Fruit fly (Drosophila melanogaster) whole organism, embryonic: ENCODE data around the gene Tengl1.

Experiments used
- Ada2b ChIP-seq: fragments of 200-800 bp; sonication (Bioruptor generic); IDR thresholded peaks from 2 replicates; pipeline ENCODE4 v1.3.6; 2022; ENCODE audit warnings: missing biosample characterization, missing genetic modification characterization
- B-H2 ChIP-seq: fragments of 200-800 bp; sonication (Bioruptor generic); optimal IDR thresholded peaks from 2 replicates; lab custom pipeline; 2018; ENCODE audit warnings: missing biosample characterization, mild to moderate bottlenecking, missing genetic modification characterization
- Bdp1 ChIP-seq: fragments of 200-800 bp; sonication (Bioruptor generic); optimal IDR thresholded peaks from 3 replicates; lab custom pipeline; 2016; ENCODE audit warnings: missing biosample characterization, missing genetic modification characterization
- Bgb ChIP-seq: fragments of 200-800 bp; sonication (Bioruptor generic); IDR thresholded peaks from 2 replicates; pipeline ENCODE4 v1.3.6; 2022; ENCODE audit warnings: missing biosample characterization, missing genetic modification characterization; ENCODE audit not compliant: partially characterized antibody
- CG12104 ChIP-seq: fragments of 200-800 bp; sonication (Bioruptor generic); optimal IDR thresholded peaks from 3 replicates; lab custom pipeline; 2016; ENCODE audit warnings: missing biosample characterization, missing genetic modification characterization
- CG16813 ChIP-seq: fragments of 200-800 bp; sonication (Bioruptor generic); IDR thresholded peaks from 3 replicates; pipeline ENCODE4 v1.3.6; 2022; ENCODE audit warnings: missing biosample characterization, missing genetic modification characterization; ENCODE audit not compliant: partially characterized antibody
- CG17186 ChIP-seq: fragments of 200-800 bp; sonication (Bioruptor generic); optimal IDR thresholded peaks from 3 replicates; lab custom pipeline; 2017; ENCODE audit warnings: missing biosample characterization, missing genetic modification reagents, missing genetic modification characterization
- CG17361 ChIP-seq: fragments of 200-800 bp; sonication (Bioruptor generic); IDR thresholded peaks from 3 replicates; pipeline ENCODE4 v1.3.6; 2022; ENCODE audit warnings: missing biosample characterization, missing genetic modification characterization
- CG17568 ChIP-seq: fragments of 200-800 bp; sonication (Bioruptor generic); optimal IDR thresholded peaks from 2 replicates; lab custom pipeline; 2018; ENCODE audit warnings: missing biosample characterization, mild to moderate bottlenecking, missing genetic modification characterization, moderate library complexity
- CG18476 ChIP-seq: fragments of 200-800 bp; sonication (Bioruptor generic); optimal IDR thresholded peaks from 2 replicates; lab custom pipeline; 2016; ENCODE audit warnings: missing biosample characterization, mild to moderate bottlenecking, missing genetic modification characterization
- CG2116 ChIP-seq: fragments of 200-800 bp; sonication (Bioruptor generic); optimal IDR thresholded peaks from 3 replicates; lab custom pipeline; 2018; ENCODE audit warnings: missing biosample characterization, mild to moderate bottlenecking, missing genetic modification characterization
- CG2199 ChIP-seq: fragments of 200-800 bp; sonication (Bioruptor generic); IDR thresholded peaks from 3 replicates; pipeline ENCODE4 v1.3.6; 2022; ENCODE audit warnings: missing biosample characterization, missing genetic modification characterization
- CG3281 ChIP-seq: fragments of 200-800 bp; sonication (Bioruptor generic); optimal IDR thresholded peaks from 3 replicates; lab custom pipeline; 2017; ENCODE audit warnings: missing biosample characterization, mild to moderate bottlenecking, missing genetic modification characterization
- CG3726 ChIP-seq: fragments of 200-800 bp; sonication (Bioruptor generic); IDR thresholded peaks from 3 replicates; pipeline ENCODE4, ENCODE4 v1.3.6; 2022; ENCODE audit warnings: missing biosample characterization, missing genetic modification characterization
- CG4707 ChIP-seq: fragments of 200-800 bp; sonication (Bioruptor generic); optimal IDR thresholded peaks from 2 replicates; lab custom pipeline; 2018; ENCODE audit warnings: missing biosample characterization, mild to moderate bottlenecking, missing genetic modification characterization, moderate library complexity
- CG6272 ChIP-seq: fragments of 200-800 bp; sonication (Bioruptor generic); IDR thresholded peaks from 2 replicates; pipeline ENCODE4 v1.3.6; 2022; ENCODE audit warnings: missing biosample characterization, missing genetic modification characterization
- CG6683 ChIP-seq: fragments of 200-800 bp; sonication (Bioruptor generic); optimal IDR thresholded peaks from 2 replicates; lab custom pipeline; 2017; ENCODE audit warnings: missing biosample characterization, mild to moderate bottlenecking, missing genetic modification characterization, missing genetic modification reagents
- CG6854 ChIP-seq: fragments of 200-800 bp; sonication (Bioruptor generic); optimal IDR thresholded peaks from 3 replicates; lab custom pipeline; 2017; ENCODE audit warnings: missing biosample characterization, mild to moderate bottlenecking, missing genetic modification characterization
- CG7271 ChIP-seq: fragments of 200-800 bp; sonication (Bioruptor generic); optimal IDR thresholded peaks from 2 replicates; lab custom pipeline; 2018; ENCODE audit warnings: missing biosample characterization, mild to moderate bottlenecking, missing genetic modification characterization, moderate library complexity
- CG7357 ChIP-seq: fragments of 200-800 bp; sonication (Bioruptor generic); IDR thresholded peaks from 3 replicates; pipeline ENCODE4 v1.3.6; 2022; ENCODE audit warnings: missing biosample characterization, missing genetic modification characterization
- CG8281 ChIP-seq: fragments of 200-800 bp; sonication (Bioruptor generic); optimal IDR thresholded peaks from 2 replicates; lab custom pipeline; 2018; ENCODE audit warnings: missing biosample characterization, mild to moderate bottlenecking, missing genetic modification characterization, moderate library complexity
- CG8359 ChIP-seq: fragments of 200-800 bp; sonication (Bioruptor generic); optimal IDR thresholded peaks from 2 replicates; lab custom pipeline; 2017; ENCODE audit warnings: missing biosample characterization, mild to moderate bottlenecking, missing genetic modification characterization, borderline replicate concordance
- Dip2 ChIP-seq: fragments of 200-800 bp; sonication (Bioruptor generic); IDR thresholded peaks from 2 replicates; pipeline ENCODE4 v1.3.6; 2022; ENCODE audit warnings: missing biosample characterization, missing genetic modification characterization
- Ets97D ChIP-seq: fragments of 200-800 bp; sonication (Bioruptor generic); optimal IDR thresholded peaks from 3 replicates; lab custom pipeline; 2016; ENCODE audit warnings: missing biosample characterization, missing genetic modification characterization
- Fer3 ChIP-seq: fragments of 200-800 bp; sonication (Bioruptor generic); optimal IDR thresholded peaks from 2 replicates; lab custom pipeline; 2018; ENCODE audit warnings: missing biosample characterization, mild to moderate bottlenecking, missing genetic modification characterization, moderate library complexity
- HLH4C ChIP-seq: fragments of 200-800 bp; sonication (Bioruptor generic); IDR thresholded peaks from 3 replicates; pipeline ENCODE4 v1.3.6; 2022; ENCODE audit warnings: missing biosample characterization, missing genetic modification characterization; ENCODE audit not compliant: partially characterized antibody
- Hey ChIP-seq: fragments of 200-800 bp; sonication (Bioruptor generic); optimal IDR thresholded peaks from 3 replicates; lab custom pipeline; 2018; ENCODE audit warnings: missing biosample characterization, mild to moderate bottlenecking, missing genetic modification characterization
- Hr78 ChIP-seq, 2 experiments: fragments of 200-800 bp in 1 of 2; fragments of >200 bp in 1 of 2; sonication (Bioruptor generic) in 1 of 2; optimal IDR thresholded peaks; 2 replicates each; lab custom pipeline; 2017 to 2019; ENCODE audit warnings: missing biosample characterization in 2 of 2, missing genetic modification characterization in 2 of 2, mild to moderate bottlenecking in 1 of 2, moderate library complexity in 1 of 2
- Jarid2 ChIP-seq: fragments of 200-800 bp; sonication (Bioruptor generic); optimal IDR thresholded peaks from 3 replicates; lab custom pipeline; 2017; ENCODE audit warnings: mild to moderate bottlenecking, missing biosample characterization, missing genetic modification reagents, missing genetic modification characterization
- MESR4 ChIP-seq: fragments of 200-800 bp; sonication (Bioruptor generic); optimal IDR thresholded peaks from 2 replicates; lab custom pipeline; 2018; ENCODE audit warnings: missing biosample characterization, mild to moderate bottlenecking, missing genetic modification characterization, moderate library complexity
- Mad ChIP-seq: fragments of 200-800 bp; sonication (Bioruptor generic); optimal IDR thresholded peaks from 2 replicates; lab custom pipeline; 2016; ENCODE audit warnings: missing biosample characterization, missing genetic modification characterization
- Opbp ChIP-seq: fragments of 200-800 bp; sonication (Bioruptor generic); IDR thresholded peaks from 3 replicates; pipeline ENCODE4 v1.3.6; 2022; ENCODE audit warnings: missing biosample characterization, missing genetic modification characterization; ENCODE audit not compliant: partially characterized antibody
- corto ChIP-seq: fragments of 200-800 bp; sonication (Bioruptor generic); optimal IDR thresholded peaks from 2 replicates; lab custom pipeline; 2016; ENCODE audit warnings: missing biosample characterization, mild to moderate bottlenecking, missing genetic modification characterization, moderate library complexity
- croc ChIP-seq: fragments of 200-800 bp; sonication (Bioruptor generic); conservative IDR thresholded peaks from 3 replicates; pipeline ENCODE4 v1.3.6; 2022; ENCODE audit warnings: missing biosample characterization, missing genetic modification characterization
- crp ChIP-seq, 2 experiments: fragments of 200-800 bp; sonication (Bioruptor generic); optimal IDR thresholded peaks; 2 replicates in 1 of 2; 3 replicates in 1 of 2; lab custom pipeline; 2017; ENCODE audit warnings: missing biosample characterization in 2 of 2, missing genetic modification characterization in 2 of 2, mild to moderate bottlenecking in 1 of 2, moderate library complexity in 1 of 2
- dm ChIP-seq: fragments of 200-800 bp; sonication (Bioruptor generic); optimal IDR thresholded peaks from 3 replicates; lab custom pipeline; 2016; ENCODE audit warnings: missing biosample characterization, missing genetic modification characterization
- fd102C ChIP-seq: fragments of 200-800 bp; sonication (Bioruptor generic); optimal IDR thresholded peaks from 2 replicates; lab custom pipeline; 2018; ENCODE audit warnings: missing biosample characterization, mild to moderate bottlenecking, missing genetic modification characterization, moderate library complexity
- h ChIP-seq: fragments of >200 bp; optimal IDR thresholded peaks from 2 replicates; lab custom pipeline; 2017
- her ChIP-seq: fragments of 200-800 bp; sonication (Bioruptor generic); optimal IDR thresholded peaks from 2 replicates; lab custom pipeline; 2016; ENCODE audit warnings: missing biosample characterization, missing genetic modification characterization
- hkb ChIP-seq, 2 experiments: fragments of 200-800 bp in 1 of 2; fragments of >200 bp in 1 of 2; sonication (Bioruptor generic) in 1 of 2; IDR thresholded peaks in 1 of 2; optimal IDR thresholded peaks in 1 of 2; 2 replicates each; pipeline versions ENCODE4 v1.3.6 to Lab custom; 2017 to 2022; ENCODE audit warnings: missing biosample characterization in 1 of 2, missing genetic modification characterization in 1 of 2
- lola ChIP-seq, 3 experiments: fragments of >200 bp in 2 of 3; fragments of 200-800 bp in 1 of 3; sonication (Bioruptor generic) in 1 of 3; optimal IDR thresholded peaks; 2 replicates each; lab custom pipeline; 2017 to 2019; ENCODE audit warnings: missing biosample characterization in 3 of 3, missing genetic modification characterization in 3 of 3, mild to moderate bottlenecking in 1 of 3, moderate library complexity in 1 of 3
- nerfin-1 ChIP-seq: fragments of 200-800 bp; sonication (Bioruptor generic); optimal IDR thresholded peaks from 3 replicates; lab custom pipeline; 2019; ENCODE audit warnings: missing biosample characterization, mild to moderate bottlenecking, missing genetic modification characterization, moderate library complexity
- nmo ChIP-seq: fragments of 200-800 bp; sonication (Bioruptor generic); optimal IDR thresholded peaks from 2 replicates; lab custom pipeline; 2018; ENCODE audit warnings: missing biosample characterization, mild to moderate bottlenecking, missing genetic modification characterization, moderate library complexity
- odd ChIP-seq: fragments of 200-800 bp; sonication (Bioruptor generic); optimal IDR thresholded peaks from 2 replicates; lab custom pipeline; 2017; ENCODE audit warnings: missing biosample characterization, mild to moderate bottlenecking, missing genetic modification characterization
- pnt ChIP-seq: fragments of 200-800 bp; sonication (Bioruptor generic); optimal IDR thresholded peaks from 3 replicates; lab custom pipeline; 2016; ENCODE audit warnings: missing biosample characterization, missing genetic modification characterization
- sens ChIP-seq: fragments of 200-800 bp; sonication (Bioruptor generic); peaks from one replicate; lab custom pipeline; 2016; ENCODE audit warnings: missing biosample characterization, missing genetic modification characterization
- vnd ChIP-seq: fragments of 200-800 bp; sonication (Bioruptor generic); IDR thresholded peaks from 3 replicates; pipeline ENCODE4 v1.3.6; 2022; ENCODE audit warnings: missing biosample characterization, missing genetic modification characterization; ENCODE audit not compliant: partially characterized antibody
- vvl ChIP-seq: fragments of 200-800 bp; sonication (Bioruptor generic); IDR thresholded peaks from 2 replicates; pipeline ENCODE4 v1.3.6; 2022; ENCODE audit warnings: missing biosample characterization, missing genetic modification characterization

The Tengl1 gene

DNA sequence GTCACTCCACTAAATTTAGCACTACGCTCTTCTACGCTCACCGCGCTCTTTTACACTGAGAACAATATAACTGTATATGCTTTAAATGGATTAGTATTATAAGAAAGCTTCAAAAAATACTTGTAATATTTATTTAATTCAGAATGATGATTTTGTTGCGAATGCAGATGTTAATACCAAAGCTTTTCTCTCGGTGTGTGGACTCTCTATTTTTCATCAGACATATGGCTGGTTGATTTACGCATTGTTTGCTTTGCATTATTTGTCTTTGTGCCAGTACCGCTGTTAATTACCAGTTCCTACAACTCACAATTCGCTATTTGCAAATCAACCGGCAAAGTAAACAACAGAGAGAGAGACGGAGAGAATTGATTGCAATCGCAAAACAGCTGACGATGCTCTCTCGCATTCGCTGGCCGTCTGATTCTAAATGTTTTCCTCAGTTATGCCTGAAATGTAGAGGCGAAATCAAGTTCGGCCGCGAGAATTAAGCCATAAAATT lies 18.7 kb downstream of the Tengl1 start (continued):
- peak; percentile 85 for TF ChIP-seq Ets97D (GFP tag; lab: Kevin White, UChicago)
- TF ChIP-seq CG17568 (GFP tag; lab: Kevin White, UChicago) = peak; percentile 93
- TF ChIP-seq vnd (GFP tag; lab: Robert Waterston, UW) = no peak
- peak; percentile 94 for TF ChIP-seq CG12104 (GFP tag; lab: Kevin White, UChicago)
- TF ChIP-seq croc (GFP tag; lab: Robert Waterston, UW) = peak; percentile 91
- TF ChIP-seq CG7357 = peak; percentile 87
- peak; percentile 96 for TF ChIP-seq CG2199 (GFP tag; lab: Robert Waterston, UW)
- TF ChIP-seq Bdp1 (GFP tag; lab: Kevin White, UChicago) = peak; percentile 93
- peak; percentile 88 for TF ChIP-seq CG6683 (GFP tag; lab: Kevin White, UChicago)
- TF ChIP-seq HLH4C (GFP tag; lab: Robert Waterston, UW) = no peak
- TF ChIP-seq CG18476 (GFP tag; lab: Kevin White, UChicago) = peak; percentile 95
- TF ChIP-seq h (lab: Kevin White, UChicago) = no peak
- peak in 1 of 2 experiments; percentile 62 for TF ChIP-seq Hr78 (GFP tag; optimal IDR thresholded peaks at IDR 0.05; lab: Kevin White, UChicago)
- TF ChIP-seq nmo (GFP tag; lab: Kevin White, UChicago) = peak; percentile 95
- peak; percentile 94 for TF ChIP-seq CG6854
- TF ChIP-seq CG3281 (GFP tag; lab: Kevin White, UChicago) = peak; percentile 95
- peak; percentile 88 for TF ChIP-seq pnt (GFP tag; lab: Kevin White, UChicago)
- TF ChIP-seq vvl (GFP tag; lab: Robert Waterston, UW) = peak; percentile 99
- peak; percentile 94 for TF ChIP-seq B-H2 (GFP tag; lab: Kevin White, UChicago)
- TF ChIP-seq CG3726 (GFP tag; lab: Robert Waterston, UW) = peak; percentile 94
- peak; percentile 88 for TF ChIP-seq nerfin-1
- peak; percentile 66 for TF ChIP-seq CG17186 (GFP tag; lab: Kevin White, UChicago)
- peak; percentile 99 for TF ChIP-seq sens (GFP tag; lab: Kevin White, UChicago)
- no peak for TF ChIP-seq CG16813 (GFP tag; lab: Robert Waterston, UW)
- TF ChIP-seq CG6272 (GFP tag; lab: Robert Waterston, UW) = peak; percentile 91
- TF ChIP-seq MESR4 = peak; percentile 68
- TF ChIP-seq Hey = peak; percentile 94
- TF ChIP-seq odd (GFP tag; lab: Kevin White, UChicago) = peak; percentile 95
- TF ChIP-seq fd102C (GFP tag; lab: Kevin White, UChicago) = peak; percentile 83
- no peak for TF ChIP-seq Bgb (GFP tag; lab: Robert Waterston, UW)
- TF ChIP-seq Dip2 (GFP tag; lab: Robert Waterston, UW) = peak; percentile 67; the same call in 1 of the 2 replicates
- TF ChIP-seq Mad (GFP tag; lab: Kevin White, UChicago) = peak; percentile 97
- peak; percentile 98 for TF ChIP-seq Ada2b (GFP tag; lab: Robert Waterston, UW)
- peak; percentile 95 for TF ChIP-seq CG17361 (GFP tag; lab: Robert Waterston, UW)
- TF ChIP-seq dm (GFP tag; lab: Kevin White, UChicago) = peak; percentile 86
- peak; percentile 68 for TF ChIP-seq Jarid2
- TF ChIP-seq CG7271 = peak; percentile 69
- no peak for TF ChIP-seq hkb (optimal IDR thresholded peaks at IDR 0.05; lab: Kevin White, UChicago)
- peak; percentile 98 for TF ChIP-seq hkb (GFP tag; IDR thresholded peaks at IDR 0.05; lab: Robert Waterston, UW)
- peak in 1 of 2 experiments; percentile 73 for TF ChIP-seq crp (GFP tag; optimal IDR thresholded peaks at IDR 0.05; lab: Kevin White, UChicago)
- TF ChIP-seq CG4707 (GFP tag; lab: Kevin White, UChicago) = peak; percentile 84
- TF ChIP-seq CG2116 (GFP tag; lab: Kevin White, UChicago) = peak; percentile 89
- peak; percentile 81 for TF ChIP-seq CG8281 (tag; lab: Kevin White, UChicago)
- no peak for TF ChIP-seq Opbp (GFP tag; lab: Robert Waterston, UW)
- TF ChIP-seq Fer3 = peak; percentile 96
- peak; percentile 90 for TF ChIP-seq her (GFP tag; lab: Kevin White, UChicago)
- peak; percentile 95 for TF ChIP-seq corto (GFP tag; lab: Kevin White, UChicago)
- TF ChIP-seq lola (GFP tag; optimal IDR thresholded peaks at IDR 0.05; lab: Kevin White, UChicago) = peak in 1 of 3 experiments; percentile 85
- peak; percentile 75 for TF ChIP-seq CG8359
